Fruit fly (Drosophila melanogaster) S2 (cell line): Measurements from ENCODE around the gene CG12477.
A peak's percentile ranks its signal among the peaks of the same experiment; 100 is the strongest.

Experiments
- CG8478 ChIP-seq: fragments of >200 bp; optimal IDR thresholded peaks from 2 replicates; lab custom pipeline; 2018
- CTCF ChIP-seq, 2 experiments: fragments of >200 bp; optimal IDR thresholded peaks; 2 replicates each; lab custom pipeline; 2018

Gene CG12477

dm6 chr3L:18681550-18682217, 41.4 kb downstream of the CG12477 start, which contains the start of the genes Sgf11 and CG32202:
Sgf11 (minus strand) TSS chr3L:18681836.
CG32202 (plus strand) TSS chr3L:18682184.
- TF ChIP-seq CG8478 = no peak
- TF ChIP-seq CTCF (optimal IDR thresholded peaks at IDR 0.05; lab: Kevin White, UChicago) = no peak

- TF ChIP-seq CTCF (optimal IDR thresholded peaks at IDR 0.05; lab: Kevin White, UChicago) = no peak
- TF ChIP-seq CG8478 = no peak
Observed at dm6 chr3L:18675363-18675866, 47.7 kb downstream of the CG12477 start, which contains the start of the genes GNBP2 and GNBP1. GNBP2 (minus strand) TSS chr3L:18675413. GNBP1 (plus strand) TSS chr3L:18675800.

dm6 chr3L:18672986-18673633, 50.0 kb downstream of the CG12477 start, which contains the start of gene Capr:
Capr (minus strand) TSS chr3L:18673324.
- TF ChIP-seq CG8478 = no peak
- TF ChIP-seq CTCF (optimal IDR thresholded peaks at IDR 0.05; lab: Kevin White, UChicago) = peak; percentile 37 to 46

dm6 chr3L:18672203-18672602, 50.9 kb downstream of the CG12477 start:
- TF ChIP-seq CTCF (optimal IDR thresholded peaks at IDR 0.05; lab: Kevin White, UChicago) = no peak
- TF ChIP-seq CG8478 = no peak
